Worm (Caenorhabditis elegans) whole organism, mixed stage, embryonic: ENCODE results near the gene nspb-5.

Source experiments
- M03D4.4 ChIP-seq: sonication (generic microtip); optimal IDR thresholded peaks from 2 replicates; lab custom pipeline; 2017; ENCODE audit warnings: mild to moderate bottlenecking, missing genetic modification characterization, missing compliant biosample characterization
- bed-3 ChIP-seq: fragments of 200-800 bp; sonication (Bioruptor generic); optimal IDR thresholded peaks from 3 replicates; lab custom pipeline; 2018; ENCODE audit warnings: mild to moderate bottlenecking, missing genetic modification characterization, moderate library complexity, missing compliant biosample characterization
- ceh-43 ChIP-seq: fragments of 200-800 bp; sonication (Bioruptor generic); optimal IDR thresholded peaks from 2 replicates; lab custom pipeline; 2018; ENCODE audit warnings: mild to moderate bottlenecking, missing genetic modification characterization, moderate library complexity, missing compliant biosample characterization
- ceh-83 ChIP-seq: fragments of 200-800 bp; sonication (Bioruptor generic); optimal IDR thresholded peaks from 2 replicates; lab custom pipeline; 2018; ENCODE audit warnings: mild to moderate bottlenecking, missing genetic modification characterization, missing compliant biosample characterization
- cnd-1 ChIP-seq: fragments of 200-800 bp; sonication (Bioruptor generic); optimal IDR thresholded peaks from 2 replicates; lab custom pipeline; 2018; ENCODE audit warnings: mild to moderate bottlenecking, missing genetic modification characterization, missing compliant biosample characterization
- drap-1 ChIP-seq: fragments of 200-800 bp; sonication (Bioruptor generic); optimal IDR thresholded peaks from 3 replicates; lab custom pipeline; 2018; ENCODE audit warnings: mild to moderate bottlenecking, missing genetic modification characterization, missing compliant biosample characterization
- elt-1 ChIP-seq: sonication (generic microtip); optimal IDR thresholded peaks from 2 replicates; lab custom pipeline; 2017; ENCODE audit warnings: missing genetic modification characterization, mild to moderate bottlenecking, missing compliant biosample characterization, antibody characterized with exemption, moderate library complexity, borderline replicate concordance; ENCODE audit not compliant: insufficient read depth
- elt-3 ChIP-seq: fragments of 150-350 bp; optimal IDR thresholded peaks from 2 replicates; lab custom pipeline; 2014; ENCODE audit warnings: missing biosample characterization, missing genetic modification characterization
- flh-1 ChIP-seq: fragments of 200-800 bp; sonication (Bioruptor generic); optimal IDR thresholded peaks from 2 replicates; lab custom pipeline; 2018; ENCODE audit warnings: mild to moderate bottlenecking, missing genetic modification characterization, moderate library complexity, missing compliant biosample characterization
- hlh-1 ChIP-seq: fragments of 150-350 bp; optimal IDR thresholded peaks from 2 replicates; lab custom pipeline; 2014; ENCODE audit warnings: missing biosample characterization, missing genetic modification reagents, missing genetic modification characterization
- lin-13 ChIP-seq: fragments of 150-350 bp; optimal IDR thresholded peaks from 2 replicates; lab custom pipeline; 2014; ENCODE audit warnings: missing biosample characterization, missing genetic modification characterization
- lin-32 ChIP-seq: fragments of 200-800 bp; sonication (Bioruptor generic); optimal IDR thresholded peaks from 2 replicates; lab custom pipeline; 2018; ENCODE audit warnings: mild to moderate bottlenecking, missing genetic modification characterization, missing compliant biosample characterization
- lsy-2 ChIP-seq: fragments of 150-350 bp; optimal IDR thresholded peaks from 2 replicates; lab custom pipeline; 2014; ENCODE audit warnings: missing biosample characterization, missing genetic modification characterization
- mab-5 ChIP-seq: fragments of 150-350 bp; optimal IDR thresholded peaks from 2 replicates; lab custom pipeline; 2014; ENCODE audit warnings: missing biosample characterization, missing genetic modification characterization
- mep-1 ChIP-seq: fragments of 150-350 bp; optimal IDR thresholded peaks from 2 replicates; lab custom pipeline; 2017; ENCODE audit warnings: missing biosample characterization, missing genetic modification reagents, missing genetic modification characterization, inconsistent platforms
- mls-2 ChIP-seq: sonication (generic microtip); optimal IDR thresholded peaks from 2 replicates; lab custom pipeline; 2016; ENCODE audit warnings: mild to moderate bottlenecking, missing genetic modification characterization, moderate library complexity, missing compliant biosample characterization
- nhr-12 ChIP-seq: fragments of 150-350 bp; optimal IDR thresholded peaks from 2 replicates; lab custom pipeline; 2014; ENCODE audit warnings: missing biosample characterization, missing genetic modification characterization
- nhr-2 ChIP-seq: fragments of 150-350 bp; optimal IDR thresholded peaks from 2 replicates; lab custom pipeline; 2014; ENCODE audit warnings: missing biosample characterization, missing genetic modification characterization
- nhr-237 ChIP-seq: fragments of 150-350 bp; optimal IDR thresholded peaks from 2 replicates; lab custom pipeline; 2014; ENCODE audit warnings: missing biosample characterization, missing genetic modification characterization
- nhr-28 ChIP-seq: fragments of 150-350 bp; optimal IDR thresholded peaks from 2 replicates; lab custom pipeline; 2014; ENCODE audit warnings: missing biosample characterization, missing genetic modification characterization
- pha-4 ChIP-seq: fragments of 150-350 bp; optimal IDR thresholded peaks from 2 replicates; lab custom pipeline; 2018; ENCODE audit warnings: missing biosample characterization, missing genetic modification reagents, missing genetic modification characterization
- sem-2 ChIP-seq: fragments of 200-800 bp; sonication (Bioruptor generic); optimal IDR thresholded peaks from 2 replicates; lab custom pipeline; 2018; ENCODE audit warnings: mild to moderate bottlenecking, missing genetic modification characterization, missing compliant biosample characterization
- snpc-4 ChIP-seq: fragments of 150-350 bp; optimal IDR thresholded peaks from 2 replicates; lab custom pipeline; 2014; ENCODE audit warnings: missing biosample characterization, missing genetic modification characterization
- tbx-8 ChIP-seq: fragments of 200-800 bp; sonication (Bioruptor generic); optimal IDR thresholded peaks from 2 replicates; lab custom pipeline; 2018; ENCODE audit warnings: mild to moderate bottlenecking, missing genetic modification characterization, moderate library complexity, missing compliant biosample characterization
- unc-120 ChIP-seq: sonication (generic microtip); optimal IDR thresholded peaks from 2 replicates; lab custom pipeline; 2017; ENCODE audit warnings: missing genetic modification characterization, missing compliant biosample characterization; ENCODE audit not compliant: poor library complexity, severe bottlenecking
- unc-39 ChIP-seq: fragments of 150-350 bp; optimal IDR thresholded peaks from 2 replicates; lab custom pipeline; 2014; ENCODE audit warnings: missing biosample characterization, missing genetic modification characterization
- unc-62 ChIP-seq: fragments of 150-350 bp; optimal IDR thresholded peaks from 2 replicates; lab custom pipeline; 2014; ENCODE audit warnings: missing biosample characterization, missing genetic modification reagents, missing genetic modification characterization
- zip-8 ChIP-seq: fragments of 150-350 bp; optimal IDR thresholded peaks from 2 replicates; lab custom pipeline; 2014; ENCODE audit warnings: missing biosample characterization, missing genetic modification characterization
- ztf-11 ChIP-seq: fragments of 150-350 bp; optimal IDR thresholded peaks from 2 replicates; lab custom pipeline; 2014; ENCODE audit warnings: missing biosample characterization, missing genetic modification characterization

The nspb-5 gene

DNA sequence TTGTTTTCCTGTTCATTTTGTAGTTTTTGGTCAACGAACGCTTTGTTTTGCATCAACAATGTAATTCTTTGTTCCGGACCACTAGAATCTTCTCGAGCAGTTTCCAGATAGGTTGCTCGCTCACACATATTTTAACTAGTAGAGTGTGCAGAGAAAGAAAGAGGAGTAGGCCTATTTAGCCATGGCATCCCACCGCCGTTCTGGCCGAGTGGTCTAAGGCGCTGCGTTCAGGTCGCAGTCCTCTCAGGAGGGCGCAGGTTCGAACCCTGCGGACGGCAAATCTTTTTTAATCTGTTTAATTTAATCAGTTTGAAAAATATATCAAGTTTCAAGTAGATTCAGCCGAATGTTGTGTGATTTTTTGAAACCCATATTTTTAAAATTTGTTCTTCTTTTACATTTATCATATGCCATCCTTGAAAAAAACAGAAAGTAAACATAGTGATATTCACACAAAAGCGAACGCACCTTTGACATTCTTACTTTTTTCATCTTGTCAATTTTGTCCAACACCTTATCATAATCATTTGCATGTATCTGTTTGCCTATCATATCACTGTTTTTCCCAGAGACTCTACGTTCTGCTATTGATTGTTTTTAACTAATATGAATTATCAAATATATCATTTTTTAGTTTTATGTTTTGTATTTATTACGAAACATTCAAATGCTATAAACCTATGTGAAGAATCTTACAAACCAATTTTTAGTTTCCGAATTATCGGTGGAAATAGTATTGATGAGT, 42.0 kb upstream of the nspb-5 start, which contains the start of gene try-3 (continued):
- TF ChIP-seq ztf-11 (tag; lab: Kevin White, UChicago) (no peak), sem-2 (GFP tag; lab: Kevin White, UChicago) (peak; percentile 74), M03D4.4 (tag; lab: Kevin White, UChicago) (peak; percentile 75), tbx-8 (GFP tag; lab: Kevin White, UChicago) (peak; percentile 36), ceh-43 (GFP tag; lab: Kevin White, UChicago) (no peak), ceh-83 (GFP tag; lab: Kevin White, UChicago) (peak; percentile 86)

DNA sequence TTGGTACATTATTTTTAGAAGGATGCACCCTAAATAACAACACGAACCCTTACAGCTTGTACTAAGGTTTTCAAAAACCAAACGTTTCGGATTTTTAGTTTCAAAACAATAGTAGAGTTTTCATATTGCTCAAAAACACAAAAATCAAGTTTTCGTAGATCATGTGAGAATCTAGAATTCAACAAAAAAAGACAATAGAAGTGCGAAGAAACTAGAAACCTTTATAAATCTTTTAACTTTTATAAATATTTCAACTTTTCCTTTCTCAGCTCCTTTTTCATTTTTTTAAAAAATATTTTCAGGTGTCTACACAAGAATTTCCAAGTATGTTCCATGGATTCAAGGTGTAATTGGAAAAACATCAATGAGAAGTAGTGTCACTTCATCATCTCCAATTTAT, 38.4 kb upstream of the nspb-5 start, which contains the start of gene best-9:
best-9 (plus strand) TSS at position 301 of the 400 bp plus-strand sequence.
- TF ChIP-seq lin-32 (GFP tag; lab: Kevin White, UChicago), result no peak
- no peak for TF ChIP-seq elt-1 (tag; lab: Kevin White, UChicago)
- TF ChIP-seq bed-3 (GFP tag; lab: Kevin White, UChicago), result no peak
- TF ChIP-seq unc-120 (tag; lab: Kevin White, UChicago), result no peak
- TF ChIP-seq snpc-4 (tag; lab: Kevin White, UChicago), result no peak
- TF ChIP-seq ceh-43 (GFP tag; lab: Kevin White, UChicago), result no peak
- TF ChIP-seq drap-1, result no peak
- TF ChIP-seq lin-13 (tag; lab: Kevin White, UChicago), result no peak
- no peak for TF ChIP-seq ceh-83 (GFP tag; lab: Kevin White, UChicago)
- no peak for TF ChIP-seq mls-2 (tag; lab: Kevin White, UChicago)
- TF ChIP-seq flh-1 (GFP tag; lab: Kevin White, UChicago), result no peak

DNA sequence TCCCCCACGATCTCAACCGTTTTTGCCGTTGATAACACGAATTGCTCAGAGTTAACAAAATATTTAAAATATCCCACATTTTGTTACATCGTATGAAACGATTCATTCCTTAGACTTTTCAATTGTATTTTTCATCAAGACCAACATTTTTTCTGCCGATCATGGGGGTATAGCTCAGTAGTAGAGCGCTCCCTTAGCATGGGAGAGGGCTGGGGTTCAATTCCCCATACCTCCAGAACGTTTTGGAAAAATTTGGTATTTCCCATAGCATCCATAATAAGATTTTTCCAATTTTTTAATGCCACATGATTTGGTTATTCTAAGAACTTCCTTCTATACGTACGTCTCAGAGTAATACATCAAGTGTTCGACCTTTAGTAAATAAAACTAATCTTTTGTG, 36.8 kb upstream of the nspb-5 start:
- TF ChIP-seq elt-3 (no peak), snpc-4 (tag; lab: Kevin White, UChicago) (no peak), pha-4 (no peak), zip-8 (tag; lab: Kevin White, UChicago) (no peak), ztf-11 (tag; lab: Kevin White, UChicago) (no peak), mab-5 (tag; lab: Kevin White, UChicago) (no peak), drap-1 (no peak), unc-39 (no peak), M03D4.4 (tag; lab: Kevin White, UChicago) (no peak), nhr-237 (tag; lab: Kevin White, UChicago) (no peak), nhr-28 (tag; lab: Kevin White, UChicago) (no peak), mep-1 (no peak), nhr-12 (tag; lab: Kevin White, UChicago) (no peak), ceh-43 (GFP tag; lab: Kevin White, UChicago) (no peak), nhr-2 (tag; lab: Kevin White, UChicago) (no peak), mls-2 (tag; lab: Kevin White, UChicago) (no peak), lsy-2 (no peak)

DNA sequence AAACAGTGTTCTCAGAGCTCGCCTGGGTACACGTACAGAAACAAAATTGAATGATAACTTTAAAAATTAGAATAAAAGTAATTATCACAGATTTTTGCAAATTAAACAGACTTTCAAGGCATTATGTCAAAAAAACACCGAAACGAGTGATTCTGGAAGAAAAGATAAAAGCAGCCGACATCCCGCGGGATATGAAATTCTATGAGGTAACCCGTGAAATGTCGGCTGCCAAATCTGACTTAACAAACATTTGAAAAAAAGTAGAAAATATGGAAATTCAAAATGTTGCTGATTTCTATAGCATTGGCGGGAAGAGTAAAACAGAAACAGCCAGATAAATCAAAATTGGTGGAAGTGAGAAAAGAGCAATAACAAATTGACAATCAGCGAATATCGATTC, 33.2 kb upstream of the nspb-5 start:
- no peak for TF ChIP-seq bed-3 (GFP tag; lab: Kevin White, UChicago)
- no peak for TF ChIP-seq nhr-12 (tag; lab: Kevin White, UChicago)
- no peak for TF ChIP-seq hlh-1 (tag; lab: Kevin White, UChicago)
- TF ChIP-seq cnd-1, result no peak
- no peak for TF ChIP-seq nhr-28 (tag; lab: Kevin White, UChicago)
- no peak for TF ChIP-seq ceh-43 (GFP tag; lab: Kevin White, UChicago)
- no peak for TF ChIP-seq lin-13 (tag; lab: Kevin White, UChicago)
- TF ChIP-seq ztf-11 (tag; lab: Kevin White, UChicago), result no peak
- TF ChIP-seq flh-1 (GFP tag; lab: Kevin White, UChicago), result no peak

DNA sequence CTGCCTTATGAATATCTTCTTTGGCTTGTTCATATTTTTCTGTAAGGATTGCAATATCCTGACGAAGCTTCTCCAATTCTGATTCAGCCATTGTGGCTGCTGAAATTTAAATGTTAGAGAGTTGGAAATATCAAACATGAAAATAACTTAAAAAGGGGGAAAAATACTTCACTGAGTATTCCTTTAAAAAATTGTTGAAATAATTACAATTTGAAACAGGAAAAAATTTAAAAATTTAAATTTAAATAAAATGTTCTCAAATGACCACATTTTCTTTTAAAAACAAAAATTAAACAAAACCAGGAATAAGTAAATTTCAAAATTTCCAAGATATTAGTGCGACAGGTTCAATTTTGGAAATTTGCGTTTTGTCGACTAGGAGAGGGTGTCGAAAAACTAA, 26.6 kb upstream of the nspb-5 start, which contains the start of gene bicd-1:
bicd-1 (minus strand) TSS at position 101 of the 400 bp plus-strand sequence.
- TF ChIP-seq ceh-43 (GFP tag; lab: Kevin White, UChicago) (no peak), unc-62 (GFP tag; lab: Kevin White, UChicago) (no peak)
